Worm (Caenorhabditis elegans) whole organism, early embryonic: ENCODE data around the gene sars-2.

Experiments
- aly-1 ChIP-seq: sonication (generic microtip); optimal IDR thresholded peaks from 2 replicates; lab custom pipeline; 2016; ENCODE audit warnings: missing genetic modification characterization, missing compliant biosample characterization
- ceh-36 ChIP-seq: sonication (generic microtip); optimal IDR thresholded peaks from 2 replicates; lab custom pipeline; 2016; ENCODE audit warnings: missing genetic modification characterization, inconsistent platforms, missing compliant biosample characterization

DNA sequence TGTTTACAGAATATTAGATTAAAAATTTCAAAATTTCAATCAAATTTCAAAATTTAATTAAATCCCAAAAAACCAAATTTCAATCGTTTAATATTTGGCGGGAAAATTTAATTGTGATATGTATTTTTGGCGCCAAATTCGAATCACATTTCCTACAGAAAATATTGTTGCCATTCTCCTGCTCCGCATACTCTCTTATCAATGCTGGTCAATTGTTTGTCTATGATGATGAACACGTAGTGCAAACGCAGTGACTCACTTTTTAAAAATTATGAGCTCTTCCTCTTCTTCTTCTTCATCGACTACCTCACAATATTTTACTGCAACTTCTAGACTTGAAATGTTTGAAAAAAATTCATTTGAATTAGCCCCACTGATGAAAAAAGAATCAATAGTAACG lies 31.0 kb upstream of the sars-2 start, which contains the start of gene trpl-2:
- TF ChIP-seq aly-1 (tag; lab: Kevin White, UChicago) (no peak), ceh-36 (no peak)
